Fruit fly (Drosophila melanogaster): ENCODE data around the gene Bub3.

dm6 chr3R:29716782-29717317, 41.6 kb upstream of the Bub3 start, which contains the start of gene Obp99b:
- TF ChIP-seq CG9609 (GFP tag; optimal IDR thresholded peaks at IDR 0.05) (peak; percentile 76), toy (GFP tag; IDR thresholded peaks at IDR 0.05) (no peak), tup (GFP tag; optimal IDR thresholded peaks at IDR 0.05) (peak; percentile 33), CG4328 (GFP tag; optimal IDR thresholded peaks at IDR 0.05) (peak; percentile 52), zen2 (GFP tag; IDR thresholded peaks at IDR 0.05; ENCODE audit: partially characterized antibody) (no peak), HLHmδ (GFP tag; optimal IDR thresholded peaks at IDR 0.05) (peak; percentile 99), sisA (GFP tag; IDR thresholded peaks at IDR 0.05) (peak; percentile 61), repo (GFP tag; optimal IDR thresholded peaks at IDR 0.05) (peak; percentile 75), Abd-B (GFP tag; optimal IDR thresholded peaks at IDR 0.05) (no peak), CG11504 (tag; optimal IDR thresholded peaks at IDR 0.05) (peak; percentile 58), pfk (GFP tag; optimal IDR thresholded peaks at IDR 0.05) (peak; percentile 45)
